Worm (Caenorhabditis elegans): Measurements from ENCODE around the gene K12B6.4.

K12B6.4 gene

DNA sequence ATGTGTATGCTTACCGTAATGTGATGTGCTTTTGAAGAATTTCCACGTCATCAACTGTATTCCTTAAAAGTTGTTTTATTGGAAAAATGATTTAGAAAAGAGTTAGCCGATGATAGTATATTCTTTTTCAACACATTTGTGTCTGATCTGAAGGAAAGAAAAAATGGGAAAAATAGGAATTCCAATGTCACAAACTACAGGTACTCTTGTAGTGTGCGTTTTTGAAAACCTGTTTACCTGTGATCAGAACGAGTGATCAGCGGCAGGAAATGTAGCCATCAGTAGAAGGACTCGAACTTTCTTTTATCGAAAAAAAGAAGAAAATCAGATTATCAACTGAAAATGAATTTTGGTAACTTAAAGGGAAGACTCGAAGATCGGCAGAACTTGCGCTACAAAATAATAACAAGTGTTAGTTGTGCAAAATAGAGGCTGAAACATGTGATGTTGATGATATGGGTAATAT, 40.7 kb upstream of the K12B6.4 start, which contains the start of gene T28C12.15:
Gene T28C12.15, minus strand, starts transcription at position 51 of the 466 bp plus-strand sequence.
- TF ChIP-seq dpl-1 (GFP tag; optimal IDR thresholded peaks at IDR 0.05): no peak
- TF ChIP-seq lin-15B (tag; optimal IDR thresholded peaks at IDR 0.05): no peak
- peak; percentile 16 for TF ChIP-seq aha-1 (tag)
- peak; percentile 98 for TF ChIP-seq nhr-28 (tag; optimal IDR thresholded peaks at IDR 0.05)

DNA sequence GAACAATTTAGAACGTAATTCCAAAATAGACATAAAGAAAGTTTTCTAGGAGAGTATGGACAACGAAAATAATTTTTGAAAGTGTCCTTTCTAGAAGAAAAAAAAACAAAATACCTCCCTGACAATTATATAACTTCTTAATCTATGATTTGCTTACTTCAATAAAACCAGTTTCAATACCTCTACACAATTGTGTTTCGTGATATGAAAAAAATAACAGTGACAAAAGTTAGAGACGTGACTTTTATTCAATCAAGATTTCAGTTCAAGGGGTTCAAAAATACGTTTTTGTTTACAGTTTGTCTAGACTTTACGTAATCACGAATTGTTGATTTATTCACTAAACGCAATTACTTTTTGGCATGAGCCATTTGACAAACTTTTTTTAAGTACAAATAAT, 40.2 kb upstream of the K12B6.4 start:
- peak in 1 of 2 experiments; percentile 94 for TF ChIP-seq unc-62 (GFP tag; optimal IDR thresholded peaks at IDR 0.05 in 1 of 2)
- TF ChIP-seq unc-62 (tag; optimal IDR thresholded peaks at IDR 0.05): no peak
- no peak for TF ChIP-seq ceh-20 (GFP tag; IDR thresholded peaks at IDR 0.05)
- no peak for TF ChIP-seq php-3 (GFP tag; IDR thresholded peaks at IDR 0.05)
- no peak for TF ChIP-seq aly-2 (tag; optimal IDR thresholded peaks at IDR 0.05)

DNA sequence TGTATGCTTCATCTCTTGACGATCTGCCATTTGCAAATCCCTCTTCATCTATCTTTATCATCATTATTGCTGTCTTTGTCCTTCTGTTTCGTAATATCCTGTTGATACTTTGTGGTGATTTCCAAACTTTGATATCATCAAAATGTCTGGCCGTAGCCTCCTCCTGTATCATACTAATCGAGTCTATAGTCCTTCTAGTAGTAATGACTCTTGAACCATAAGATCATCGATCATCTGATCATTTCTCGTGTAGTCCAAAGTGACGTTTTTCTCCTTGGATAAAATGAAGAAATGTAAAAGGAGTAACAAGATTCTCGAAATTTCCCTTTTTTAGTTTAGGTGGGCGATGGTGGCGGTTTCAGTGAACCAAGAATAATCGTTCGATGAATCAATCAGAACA, 38.3 kb upstream of the K12B6.4 start:
- no peak for TF ChIP-seq daf-16 (GFP tag; optimal IDR thresholded peaks at IDR 0.05)
- no peak for TF ChIP-seq daf-16 (tag; optimal IDR thresholded peaks at IDR 0.05)
- peak; percentile 96 for TF ChIP-seq nhr-28 (tag; optimal IDR thresholded peaks at IDR 0.05)
- TF ChIP-seq madf-9 (GFP tag; conservative IDR thresholded peaks at IDR 0.05): no peak
- TF ChIP-seq dpl-1 (GFP tag; optimal IDR thresholded peaks at IDR 0.05): no peak
- TF ChIP-seq nhr-10 (tag; optimal IDR thresholded peaks at IDR 0.05): no peak
- TF ChIP-seq hlh-30 (tag; optimal IDR thresholded peaks at IDR 0.05; ENCODE audit: insufficient read depth): peak; percentile 11
- peak; percentile 20 for TF ChIP-seq aha-1 (tag)
- TF ChIP-seq unc-130 (GFP tag; optimal IDR thresholded peaks at IDR 0.05): no peak
- TF ChIP-seq ZK546.5 (tag; optimal IDR thresholded peaks at IDR 0.05): no peak
- no peak for TF ChIP-seq attf-4 (tag; optimal IDR thresholded peaks at IDR 0.05)
- no peak for TF ChIP-seq nhr-25 (tag; optimal IDR thresholded peaks at IDR 0.05; ENCODE audit: borderline replicate concordance, insufficient read depth)
- no peak for TF ChIP-seq unc-39 (tag; optimal IDR thresholded peaks at IDR 0.05)
- TF ChIP-seq lin-38 (GFP tag; IDR thresholded peaks at IDR 0.05): no peak
- TF ChIP-seq daf-12 (tag; optimal IDR thresholded peaks at IDR 0.05): no peak
- peak; percentile 14 for TF ChIP-seq hlh-11 (tag; optimal IDR thresholded peaks at IDR 0.05)

DNA sequence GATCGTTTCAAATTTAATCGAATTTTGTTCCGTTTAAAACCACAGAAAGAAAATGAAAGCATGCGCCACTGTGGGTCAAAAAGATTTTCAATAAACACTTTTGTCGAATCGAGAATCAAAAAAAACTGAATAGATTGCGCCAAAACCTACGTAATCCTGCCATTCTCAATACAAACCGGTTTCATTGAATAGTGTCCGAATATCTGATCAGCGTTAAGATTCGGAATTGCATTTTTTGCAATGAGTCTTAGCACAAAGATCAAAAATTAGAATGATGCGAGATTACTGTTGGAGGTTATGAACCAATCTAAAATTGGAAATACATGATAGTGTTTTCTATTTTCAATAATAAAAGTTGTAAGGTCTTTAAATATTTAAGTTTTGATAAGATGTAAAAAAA, 36.9 kb upstream of the K12B6.4 start:
- TF ChIP-seq duxl-1 (tag; optimal IDR thresholded peaks at IDR 0.05; ENCODE audit: poor library complexity): no peak
- no peak for TF ChIP-seq unc-39 (tag; optimal IDR thresholded peaks at IDR 0.05)
- no peak for TF ChIP-seq mxl-3 (GFP tag; optimal IDR thresholded peaks at IDR 0.05)
- peak in 1 of 2 experiments; percentile 24 for TF ChIP-seq unc-62 (GFP tag; optimal IDR thresholded peaks at IDR 0.05 in 1 of 2)
- no peak for TF ChIP-seq unc-62 (tag; optimal IDR thresholded peaks at IDR 0.05)
- no peak for TF ChIP-seq fos-1 (tag; optimal IDR thresholded peaks at IDR 0.05)
- TF ChIP-seq zag-1 (tag; optimal IDR thresholded peaks at IDR 0.05): no peak
- TF ChIP-seq nhr-6 (tag; optimal IDR thresholded peaks at IDR 0.05): no peak
- TF ChIP-seq nhr-25 (tag; optimal IDR thresholded peaks at IDR 0.05; ENCODE audit: borderline replicate concordance, insufficient read depth): no peak
- peak; percentile 7 for TF ChIP-seq nhr-28 (tag; optimal IDR thresholded peaks at IDR 0.05)
- no peak for TF ChIP-seq nhr-41 (GFP tag; IDR thresholded peaks at IDR 0.05)

DNA sequence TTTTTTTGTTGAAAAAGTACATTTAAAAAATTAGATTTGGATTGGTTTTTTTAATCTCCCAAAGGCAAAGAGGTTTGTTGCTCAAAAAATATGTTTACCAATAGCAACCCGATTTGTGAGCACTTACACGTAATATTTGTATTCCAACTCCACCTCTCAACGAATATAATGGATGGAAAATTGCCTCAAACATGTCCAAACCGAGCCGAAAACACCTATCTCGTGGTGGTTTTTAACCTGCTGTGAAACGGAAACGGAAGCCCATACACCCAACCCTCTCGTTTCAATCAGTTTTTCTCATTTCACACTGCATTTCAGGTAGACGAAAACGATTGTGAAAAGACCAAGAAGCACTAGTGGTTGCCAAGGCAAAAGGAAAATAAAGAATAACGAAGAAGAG, 35.6 kb upstream of the K12B6.4 start, which contains the start of gene cest-24:
Gene cest-24, plus strand, starts transcription at position 301 of the 400 bp plus-strand sequence.
- TF ChIP-seq lir-3 (tag; optimal IDR thresholded peaks at IDR 0.05) (no peak), F49E8.2 (tag; optimal IDR thresholded peaks at IDR 0.05; ENCODE audit: borderline replicate concordance) (no peak), nhr-28 (tag; optimal IDR thresholded peaks at IDR 0.05) (no peak), nhr-6 (tag; optimal IDR thresholded peaks at IDR 0.05) (no peak), hmg-1.1 (GFP tag; IDR thresholded peaks at IDR 0.05) (no peak), nhr-77 (tag; optimal IDR thresholded peaks at IDR 0.05) (no peak), pqm-1 (tag; optimal IDR thresholded peaks at IDR 0.05) (no peak), zag-1 (tag; optimal IDR thresholded peaks at IDR 0.05) (no peak)
